Fruit fly (Drosophila melanogaster): Measurements from ENCODE around the gene Gr93a.

Gr93a gene

DNA sequence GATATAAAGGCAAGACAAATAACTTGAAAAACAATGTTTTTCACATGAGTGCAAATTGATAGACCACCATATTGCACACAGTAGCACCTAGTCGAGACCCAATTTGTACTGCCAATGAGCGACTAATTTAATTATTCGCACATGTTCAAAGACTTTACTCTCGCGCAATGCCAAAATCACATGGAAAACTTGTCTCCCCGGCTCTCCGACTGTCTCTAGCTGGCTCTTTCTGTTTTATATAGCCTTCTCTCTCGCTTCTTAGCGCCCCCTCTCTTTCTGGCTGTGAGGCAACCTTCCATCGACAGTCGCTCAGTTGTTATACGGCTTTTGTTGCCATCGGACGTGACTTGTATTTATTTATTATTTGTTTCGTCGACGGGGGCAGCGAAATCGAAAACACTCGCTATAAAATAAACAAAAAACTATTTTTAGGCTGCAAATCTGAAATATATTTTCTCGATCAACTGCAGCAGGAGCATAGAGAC lies 42.7 kb downstream of the Gr93a start, which contains the start of gene CG6656:
Gene CG6656 (plus strand): TSS at position 312 of the 485 bp plus-strand sequence.
- TF ChIP-seq Sin3A (optimal IDR thresholded peaks at IDR 0.05) (no peak), ttk (optimal IDR thresholded peaks at IDR 0.05) (no peak), psq (optimal IDR thresholded peaks at IDR 0.05) (no peak), h (optimal IDR thresholded peaks at IDR 0.05) (no peak)

dm6 chr3R:21877636-21878035 lies 45.3 kb downstream of the Gr93a start, which contains the start of gene P5CDh2:
Gene P5CDh2, plus strand, starts transcription at chr3R:21877936.
- TF ChIP-seq Myc (optimal IDR thresholded peaks at IDR 0.05) (no peak), insv (optimal IDR thresholded peaks at IDR 0.05) (no peak), h (optimal IDR thresholded peaks at IDR 0.05) (no peak), psq (optimal IDR thresholded peaks at IDR 0.05) (no peak), Sin3A (optimal IDR thresholded peaks at IDR 0.05) (no peak), ttk (optimal IDR thresholded peaks at IDR 0.05) (no peak)

- TF ChIP-seq psq (optimal IDR thresholded peaks at IDR 0.05) (no peak), ttk (optimal IDR thresholded peaks at IDR 0.05) (no peak), insv (optimal IDR thresholded peaks at IDR 0.05) (no peak), Sin3A (optimal IDR thresholded peaks at IDR 0.05) (no peak), h (optimal IDR thresholded peaks at IDR 0.05) (no peak), Myc (optimal IDR thresholded peaks at IDR 0.05) (no peak)
These were observed 46.2 kb downstream of the Gr93a start, which contains the start of gene CG34148 for dm6 chr3R:21878473-21878872. Gene CG34148, minus strand, starts transcription at chr3R:21878686.

dm6 chr3R:21880510-21880909 lies 48.2 kb downstream of the Gr93a start, which contains the start of gene CG31465:
Gene CG31465, plus strand, starts transcription at chr3R:21880810.
- no peak for TF ChIP-seq h (optimal IDR thresholded peaks at IDR 0.05)
- no peak for TF ChIP-seq psq (optimal IDR thresholded peaks at IDR 0.05)
- no peak for TF ChIP-seq Sin3A (optimal IDR thresholded peaks at IDR 0.05)

Data from Kc167 (cell line).